Worm (Caenorhabditis elegans): ENCODE results near the gene T05A7.6.

- no peak for TF ChIP-seq ets-7 (tag; optimal IDR thresholded peaks at IDR 0.05)
- TF ChIP-seq scrt-1 (GFP tag; IDR thresholded peaks at IDR 0.05), result no peak
- no peak for TF ChIP-seq hmbx-1 (tag; optimal IDR thresholded peaks at IDR 0.05)
- no peak for TF ChIP-seq aly-1 (tag; optimal IDR thresholded peaks at IDR 0.05)
- TF ChIP-seq tra-4 (tag; optimal IDR thresholded peaks at IDR 0.05), result no peak
- no peak for TF ChIP-seq ama-1 (optimal IDR thresholded peaks at IDR 0.05)
- TF ChIP-seq tbx-37 (GFP tag; conservative IDR thresholded peaks at IDR 0.05), result no peak
- no peak for TF ChIP-seq hmg-4 (GFP tag; optimal IDR thresholded peaks at IDR 0.05)
- no peak for TF ChIP-seq F13C5.2 (tag; optimal IDR thresholded peaks at IDR 0.05)
Measured at ce11 chrII:4676241-4676640, 4.6 kb upstream of the T05A7.6 start.
